Worm (Caenorhabditis elegans): ENCODE data around the gene F11E6.8.

- TF ChIP-seq ztf-11 (tag; optimal IDR thresholded peaks at IDR 0.05) (no peak), unc-62 (GFP tag; optimal IDR thresholded peaks at IDR 0.05) (no peak)
These were observed 21.6 kb upstream of the F11E6.8 start, which contains the start of gene epic-1 for ce11 chrIV:17471870-17472459.

Measured in whole organism, mixed stage, embryonic.